Worm (Caenorhabditis elegans) whole organism, L2 larva: ENCODE results near the gene C35B1.8.
A peak's percentile ranks its signal among the peaks of the same experiment; 100 is the strongest.

Source experiments
- C34F6.9 ChIP-seq: fragments of 150-350 bp; optimal IDR thresholded peaks from 2 replicates; lab custom pipeline; 2014; ENCODE audit warnings: missing biosample characterization, missing genetic modification characterization
- F13H6.1 ChIP-seq: sonication (generic microtip); optimal IDR thresholded peaks from 2 replicates; lab custom pipeline; 2016; ENCODE audit warnings: missing genetic modification characterization, missing compliant biosample characterization
- R02D3.7 ChIP-seq: fragments of 150-350 bp; optimal IDR thresholded peaks from 2 replicates; lab custom pipeline; 2014; ENCODE audit warnings: missing biosample characterization, missing genetic modification characterization
- Y55F3AM.14 ChIP-seq: fragments of 200-800 bp; sonication (Bioruptor generic); optimal IDR thresholded peaks from 2 replicates; lab custom pipeline; 2018; ENCODE audit warnings: mild to moderate bottlenecking, missing genetic modification characterization, missing compliant biosample characterization
- ZK546.5 ChIP-seq: sonication (generic microtip); optimal IDR thresholded peaks from 2 replicates; lab custom pipeline; 2017; ENCODE audit warnings: missing biosample characterization, missing genetic modification characterization
- aly-2 ChIP-seq: fragments of 150-350 bp; optimal IDR thresholded peaks from 2 replicates; lab custom pipeline; 2014; ENCODE audit warnings: missing biosample characterization, missing genetic modification characterization
- blmp-1 ChIP-seq: sonication (generic microtip); optimal IDR thresholded peaks from 2 replicates; lab custom pipeline; 2017; ENCODE audit warnings: missing genetic modification characterization, mild to moderate bottlenecking, missing compliant biosample characterization, antibody characterized with exemption, moderate library complexity; ENCODE audit not compliant: insufficient read depth
- ceh-16 ChIP-seq: fragments of 150-350 bp; optimal IDR thresholded peaks from 2 replicates; lab custom pipeline; 2014; ENCODE audit warnings: missing biosample characterization, missing genetic modification characterization
- crh-2 ChIP-seq: sonication (generic microtip); optimal IDR thresholded peaks from 2 replicates; lab custom pipeline; 2017; ENCODE audit warnings: missing biosample characterization, missing genetic modification characterization
- dmd-4 ChIP-seq: sonication (generic microtip); optimal IDR thresholded peaks from 2 replicates; lab custom pipeline; 2017; ENCODE audit warnings: missing biosample characterization, missing genetic modification characterization
- elt-3 ChIP-seq: sonication (generic microtip); optimal IDR thresholded peaks from 2 replicates; lab custom pipeline; 2017; ENCODE audit warnings: missing biosample characterization, missing genetic modification characterization
- fos-1 ChIP-seq: fragments of 150-350 bp; optimal IDR thresholded peaks from 2 replicates; lab custom pipeline; 2014; ENCODE audit warnings: missing biosample characterization, missing genetic modification characterization
- gmeb-1 ChIP-seq: fragments of 150-350 bp; optimal IDR thresholded peaks from 2 replicates; lab custom pipeline; 2014; ENCODE audit warnings: missing biosample characterization, missing genetic modification characterization
- lin-39 ChIP-seq: fragments of 150-350 bp; optimal IDR thresholded peaks from 2 replicates; lab custom pipeline; 2014; ENCODE audit warnings: missing biosample characterization, missing genetic modification reagents, missing genetic modification characterization
- lsy-2 ChIP-seq, 2 experiments: fragments of 150-350 bp in 1 of 2; sonication (generic microtip) in 1 of 2; optimal IDR thresholded peaks; 2 replicates each; lab custom pipeline; 2014 to 2017; ENCODE audit warnings: missing biosample characterization in 2 of 2, missing genetic modification characterization in 2 of 2
- mbf-1 ChIP-seq: sonication (generic microtip); optimal IDR thresholded peaks from 2 replicates; lab custom pipeline; 2017; ENCODE audit warnings: missing biosample characterization, missing genetic modification characterization
- nhr-10 ChIP-seq: sonication (generic microtip); optimal IDR thresholded peaks from 2 replicates; lab custom pipeline; 2017; ENCODE audit warnings: missing biosample characterization, missing genetic modification characterization
- nhr-11 ChIP-seq: fragments of 150-350 bp; optimal IDR thresholded peaks from 2 replicates; lab custom pipeline; 2014; ENCODE audit warnings: missing biosample characterization, missing genetic modification characterization
- nhr-12 ChIP-seq: fragments of 150-350 bp; optimal IDR thresholded peaks from 2 replicates; lab custom pipeline; 2014; ENCODE audit warnings: missing biosample characterization, missing genetic modification characterization
- nhr-129 ChIP-seq: fragments of 150-350 bp; optimal IDR thresholded peaks from 2 replicates; lab custom pipeline; 2014; ENCODE audit warnings: missing biosample characterization, missing genetic modification characterization
- nhr-21 ChIP-seq: fragments of 150-350 bp; optimal IDR thresholded peaks from 2 replicates; lab custom pipeline; 2014; ENCODE audit warnings: missing biosample characterization, missing genetic modification characterization
- nhr-23 ChIP-seq: fragments of 150-350 bp; optimal IDR thresholded peaks from 2 replicates; lab custom pipeline; 2014; ENCODE audit warnings: missing biosample characterization, missing genetic modification reagents, missing genetic modification characterization
- nhr-25 ChIP-seq: fragments of 150-350 bp; sonication (generic microtip); optimal IDR thresholded peaks from 3 replicates; lab custom pipeline; 2014; ENCODE audit warnings: missing biosample characterization, missing genetic modification characterization
- nhr-6 ChIP-seq: fragments of 150-350 bp; optimal IDR thresholded peaks from 2 replicates; lab custom pipeline; 2014; ENCODE audit warnings: missing biosample characterization, missing genetic modification characterization
- skn-1 ChIP-seq: sonication (generic microtip); optimal IDR thresholded peaks from 2 replicates; lab custom pipeline; 2017; ENCODE audit warnings: missing biosample characterization, missing genetic modification characterization
- sma-3 ChIP-seq: sonication (generic microtip); optimal IDR thresholded peaks from 2 replicates; lab custom pipeline; 2016; ENCODE audit warnings: missing genetic modification reagents, missing genetic modification characterization, missing compliant biosample characterization
- sma-9 ChIP-seq, 2 experiments: fragments of 150-350 bp in 1 of 2; sonication (generic microtip) in 1 of 2; optimal IDR thresholded peaks; 2 replicates each; lab custom pipeline; 2014 to 2016; ENCODE audit warnings: missing genetic modification characterization in 2 of 2, mild to moderate bottlenecking in 1 of 2, missing biosample characterization in 1 of 2, missing compliant biosample characterization in 1 of 2, missing genetic modification reagents in 1 of 2, moderate library complexity in 1 of 2
- snpc-4 ChIP-seq: fragments of 150-350 bp; optimal IDR thresholded peaks from 2 replicates; lab custom pipeline; 2014; ENCODE audit warnings: missing biosample characterization, missing genetic modification characterization
- unc-55 ChIP-seq: fragments of 150-350 bp; sonication (generic microtip); optimal IDR thresholded peaks from 3 replicates; lab custom pipeline; 2014; ENCODE audit warnings: missing biosample characterization, missing genetic modification reagents, missing genetic modification characterization
- ztf-1 ChIP-seq: fragments of 200-800 bp; sonication (Bioruptor generic); conservative IDR thresholded peaks from 2 replicates; pipeline ENCODE4 v1.3.6; 2022; ENCODE audit warnings: missing genetic modification characterization, missing compliant biosample characterization
- ztf-11 ChIP-seq: sonication (generic microtip); optimal IDR thresholded peaks from 2 replicates; lab custom pipeline; 2017; ENCODE audit warnings: missing biosample characterization, missing genetic modification characterization

The C35B1.8 gene

DNA sequence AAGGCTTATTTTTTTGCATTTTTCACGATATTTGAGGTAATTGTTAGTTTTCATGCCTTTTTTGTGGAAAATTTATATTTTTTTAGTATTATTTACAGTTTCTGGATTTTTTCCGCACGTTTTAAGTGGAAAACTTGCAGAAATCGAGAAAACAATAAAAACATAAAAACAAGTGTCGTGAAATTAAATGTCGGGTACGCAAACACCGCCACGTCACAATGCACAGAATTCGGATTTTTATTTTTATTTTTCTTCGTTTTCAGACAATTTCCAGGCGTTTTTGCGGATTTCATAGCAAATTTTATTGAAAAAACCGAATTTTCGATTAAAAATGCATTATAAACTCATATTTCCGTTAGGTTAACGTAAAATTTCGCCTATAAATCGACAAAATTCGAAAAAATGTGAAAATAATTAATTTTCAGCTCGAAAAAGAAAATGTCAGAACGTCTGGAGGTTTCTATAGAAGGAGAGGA, 7.0 kb upstream of the C35B1.8 start, which contains the start of gene C35B1.2:
Gene C35B1.2, plus strand, starts transcription at position 426 of the 476 bp plus-strand sequence.
- peak; percentile 39 for TF ChIP-seq unc-55 (GFP tag; lab: Kevin White, UChicago)
- TF ChIP-seq crh-2 (tag; lab: Kevin White, UChicago), result peak; percentile 61
- peak; percentile 37 for TF ChIP-seq sma-3 (GFP tag; lab: Kevin White, UChicago)
- TF ChIP-seq nhr-21 (tag; lab: Kevin White, UChicago), result no peak
- TF ChIP-seq nhr-10 (tag; lab: Kevin White, UChicago), result no peak
- TF ChIP-seq nhr-12, result no peak
- peak; percentile 20 for TF ChIP-seq C34F6.9 (tag; lab: Kevin White, UChicago)
- peak in 1 of 2 experiments; percentile 57 for TF ChIP-seq lsy-2 (tag; optimal IDR thresholded peaks at IDR 0.05; lab: Kevin White, UChicago)

- TF ChIP-seq skn-1 (tag; lab: Kevin White, UChicago), result peak; percentile 96
- TF ChIP-seq sma-3 (GFP tag; lab: Kevin White, UChicago), result peak; percentile 45
- TF ChIP-seq nhr-129 (tag; lab: Kevin White, UChicago), result peak; percentile 68
- TF ChIP-seq ztf-11 (tag; lab: Kevin White, UChicago), result no peak
- TF ChIP-seq ztf-1 (GFP tag; lab: Robert Waterston, UW), result no peak
- TF ChIP-seq nhr-25 (tag; lab: Kevin White, UChicago), result peak; percentile 14
- TF ChIP-seq sma-9 (GFP tag; optimal IDR thresholded peaks at IDR 0.05; lab: Kevin White, UChicago), result peak; percentile 11
- no peak for TF ChIP-seq sma-9 (tag; optimal IDR thresholded peaks at IDR 0.05; lab: Kevin White, UChicago)
- peak in 1 of 2 experiments; percentile 5 for TF ChIP-seq lsy-2 (tag; optimal IDR thresholded peaks at IDR 0.05; lab: Kevin White, UChicago)
- peak; percentile 2 for TF ChIP-seq gmeb-1
- peak; percentile 72 for TF ChIP-seq fos-1 (tag; lab: Kevin White, UChicago)
- peak; percentile 64 for TF ChIP-seq crh-2 (tag; lab: Kevin White, UChicago)
- no peak for TF ChIP-seq nhr-12
- peak; percentile 26 for TF ChIP-seq blmp-1
- TF ChIP-seq aly-2 (tag; lab: Kevin White, UChicago), result no peak
- TF ChIP-seq, all 48 proteins: peak for 10
Observed at ce11 chrIV:4085022-4085421, 6.2 kb upstream of the C35B1.8 start.

DNA sequence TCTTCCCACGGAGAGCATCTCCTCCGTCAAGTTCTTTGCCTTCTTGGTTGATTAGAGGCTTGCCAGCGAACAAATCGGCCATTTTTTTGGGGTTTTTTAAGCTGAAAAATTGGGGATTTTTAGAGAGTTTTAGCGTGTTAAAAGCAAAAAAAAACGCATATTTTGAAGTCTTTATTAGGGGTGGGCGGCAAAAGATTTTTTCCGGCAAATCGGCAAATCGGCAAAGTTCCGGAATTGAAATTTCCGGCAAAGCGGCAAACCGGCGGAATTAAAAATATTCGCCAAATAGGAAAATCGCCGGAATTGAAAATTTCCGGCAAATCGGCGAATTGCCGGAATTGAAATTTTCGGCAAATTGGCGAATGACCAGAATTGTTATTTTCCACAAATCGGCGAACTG, 5.3 kb upstream of the C35B1.8 start, which contains the start of gene C35B1.5:
Gene C35B1.5, minus strand, starts transcription at position 101 of the 400 bp plus-strand sequence.
- TF ChIP-seq nhr-21 (tag; lab: Kevin White, UChicago) (no peak), ceh-16 (no peak)
- TF ChIP-seq, all 48 proteins: peak for 0

- TF ChIP-seq F13H6.1 (tag; lab: Kevin White, UChicago) (no peak), mbf-1 (no peak), lsy-2 (tag; optimal IDR thresholded peaks at IDR 0.05; lab: Kevin White, UChicago) (no peak), nhr-6 (tag; lab: Kevin White, UChicago) (no peak), nhr-23 (no peak), nhr-12 (no peak), crh-2 (tag; lab: Kevin White, UChicago) (no peak), ztf-11 (tag; lab: Kevin White, UChicago) (no peak), R02D3.7 (tag; lab: Kevin White, UChicago) (no peak), dmd-4 (tag; lab: Kevin White, UChicago) (no peak), unc-55 (GFP tag; lab: Kevin White, UChicago) (no peak), elt-3 (no peak)
Observed at ce11 chrIV:4083094-4083493, 4.3 kb upstream of the C35B1.8 start.

- TF ChIP-seq ceh-16, result no peak
- TF ChIP-seq elt-3, result no peak
- TF ChIP-seq dmd-4 (tag; lab: Kevin White, UChicago), result no peak
- no peak for TF ChIP-seq F13H6.1 (tag; lab: Kevin White, UChicago)
- no peak for TF ChIP-seq snpc-4 (tag; lab: Kevin White, UChicago)
- no peak for TF ChIP-seq nhr-129 (tag; lab: Kevin White, UChicago)
- no peak for TF ChIP-seq nhr-11 (tag; lab: Kevin White, UChicago)
- TF ChIP-seq nhr-25 (tag; lab: Kevin White, UChicago), result no peak
- TF ChIP-seq Y55F3AM.14 (GFP tag; lab: Kevin White, UChicago), result no peak
- TF ChIP-seq ZK546.5 (tag; lab: Kevin White, UChicago), result no peak
- TF ChIP-seq skn-1 (tag; lab: Kevin White, UChicago), result no peak
- TF ChIP-seq lin-39 (tag; lab: Kevin White, UChicago), result no peak
Observed at ce11 chrIV:4082599-4082998, 3.8 kb upstream of the C35B1.8 start.
